Worm (Caenorhabditis elegans) whole organism, L3 larva: ENCODE results near the gene ubh-2.

Experiments
- lin-39 ChIP-seq: fragments of 150-350 bp; optimal IDR thresholded peaks from 2 replicates; lab custom pipeline; 2018; ENCODE audit warnings: missing biosample characterization, missing genetic modification reagents, missing genetic modification characterization
- pqm-1 ChIP-seq: fragments of 150-350 bp; optimal IDR thresholded peaks from 2 replicates; lab custom pipeline; 2017; ENCODE audit warnings: missing biosample characterization, missing genetic modification characterization, inconsistent platforms
- ztf-11 ChIP-seq: fragments of 150-350 bp; optimal IDR thresholded peaks from 2 replicates; lab custom pipeline; 2014; ENCODE audit warnings: missing biosample characterization, missing genetic modification characterization

DNA sequence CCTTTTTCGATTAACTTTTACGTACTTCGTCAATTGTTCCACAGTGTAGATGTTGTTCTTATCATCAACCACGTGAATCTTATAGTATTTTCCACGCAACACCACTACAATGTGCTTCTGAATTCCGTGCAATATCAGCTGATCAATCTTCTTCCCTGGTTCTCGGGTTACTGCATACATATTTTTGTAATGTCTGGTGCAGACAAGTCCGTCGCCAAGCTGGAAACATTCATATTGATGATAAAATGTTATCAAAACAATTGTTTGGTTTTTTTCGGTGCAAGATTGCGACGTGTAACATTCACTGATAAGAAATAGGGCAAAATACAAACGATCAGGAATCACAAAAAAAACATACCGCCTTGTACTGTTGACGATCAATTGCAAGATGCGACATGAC is 17.1 kb downstream of the ubh-2 start:
- TF ChIP-seq ztf-11 (tag; lab: Kevin White, UChicago) (no peak), lin-39 (tag; lab: Kevin White, UChicago) (no peak), pqm-1 (peak; percentile 33)
